Fruit fly (Drosophila melanogaster) Kc167 (cell line): ENCODE results near the gene CG43136.

Source experiments
- Myc ChIP-seq: fragments of >200 bp; optimal IDR thresholded peaks from 2 replicates; lab custom pipeline; 2017; ENCODE audit warnings: missing external identifiers
- Sin3A ChIP-seq: fragments of >200 bp; optimal IDR thresholded peaks from 2 replicates; lab custom pipeline; 2018; ENCODE audit warnings: missing external identifiers
- h ChIP-seq: fragments of >200 bp; optimal IDR thresholded peaks from 3 replicates; lab custom pipeline; 2018; ENCODE audit warnings: missing external identifiers
- insv ChIP-seq: fragments of >200 bp; optimal IDR thresholded peaks from 3 replicates; lab custom pipeline; 2018; ENCODE audit warnings: missing external identifiers

DNA sequence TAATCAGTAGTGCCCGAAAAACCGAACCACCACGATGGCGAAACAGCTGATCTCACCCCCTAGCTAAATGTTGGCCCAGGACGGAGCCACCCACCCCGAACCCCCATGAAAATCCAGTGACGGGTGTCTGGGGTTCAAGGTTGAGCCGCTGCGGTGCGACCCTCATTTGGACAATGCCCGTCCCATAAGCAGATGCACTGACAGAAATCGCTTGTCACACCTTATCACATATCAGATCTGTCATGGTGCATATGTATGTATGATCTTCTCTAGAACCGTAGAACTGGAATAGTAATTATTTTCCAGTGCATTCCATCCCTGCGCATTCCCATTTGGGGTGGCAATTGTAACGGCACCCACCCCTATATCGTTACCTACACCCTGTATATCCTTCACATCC, 35.4 kb downstream of the CG43136 start:
- no peak for TF ChIP-seq Sin3A (lab: Kevin White, UChicago)
- TF ChIP-seq h (lab: Kevin White, UChicago): no peak
- no peak for TF ChIP-seq Myc (lab: Kevin White, UChicago)
- TF ChIP-seq insv (lab: Kevin White, UChicago): no peak
